Fruit fly (Drosophila melanogaster) whole organism, wandering third instar larva: Measurements from ENCODE around the gene tut.
A peak's percentile ranks its signal among the peaks of the same experiment; 100 is the strongest.

Source experiments
- CG32264 ChIP-seq: fragments of 200-800 bp; sonication (Bioruptor generic); optimal IDR thresholded peaks from 2 replicates; lab custom pipeline; 2016; ENCODE audit warnings: missing biosample characterization, missing genetic modification characterization
- Dif ChIP-seq: fragments of 200-275, 200-300 bp; sonication (Bioruptor generic); optimal IDR thresholded peaks from 2 replicates; lab custom pipeline; 2018; ENCODE audit warnings: missing biosample characterization, missing genetic modification characterization; ENCODE audit not compliant: partially characterized antibody
- Hnf4 ChIP-seq: fragments of 200-800 bp; sonication (Bioruptor generic); optimal IDR thresholded peaks from 2 replicates; lab custom pipeline; 2016; ENCODE audit warnings: missing biosample characterization, mild to moderate bottlenecking, missing genetic modification characterization
- Hr78 ChIP-seq: fragments of >200 bp; optimal IDR thresholded peaks from 2 replicates; lab custom pipeline; 2017; ENCODE audit warnings: missing biosample characterization, missing genetic modification characterization
- Hr83 ChIP-seq: fragments of 200-300 bp; sonication (Bioruptor generic); optimal IDR thresholded peaks from 2 replicates; lab custom pipeline; 2016; ENCODE audit warnings: missing biosample characterization, mild to moderate bottlenecking, missing genetic modification characterization, moderate library complexity; ENCODE audit not compliant: poor library complexity, severe bottlenecking
- Mio ChIP-seq: sonication (Bioruptor generic); optimal IDR thresholded peaks from 2 replicates; lab custom pipeline; 2016; ENCODE audit warnings: missing biosample characterization, missing genetic modification characterization
- Myc ChIP-seq: fragments of >200 bp; optimal IDR thresholded peaks from 2 replicates; lab custom pipeline; 2017
- OdsH ChIP-seq: fragments of 200-800 bp; sonication (Bioruptor generic); optimal IDR thresholded peaks from 2 replicates; lab custom pipeline; 2016; ENCODE audit warnings: missing biosample characterization, mild to moderate bottlenecking, missing genetic modification characterization
- Rel ChIP-seq, 2 experiments: fragments of 200-800 bp; sonication (Bioruptor generic) in 1 of 2; optimal IDR thresholded peaks; 2 replicates in 1 of 2; 3 replicates in 1 of 2; lab custom pipeline; 2016 to 2019; ENCODE audit warnings: mild to moderate bottlenecking in 2 of 2, missing biosample characterization in 2 of 2, missing genetic modification characterization in 2 of 2, moderate library complexity in 1 of 2
- Sp1 ChIP-seq: fragments of 200-800 bp; sonication (Bioruptor generic); optimal IDR thresholded peaks from 3 replicates; lab custom pipeline; 2019; ENCODE audit warnings: missing biosample characterization, mild to moderate bottlenecking, missing genetic modification characterization, moderate library complexity
- Vsx2 ChIP-seq: fragments of 200-300, 225-300 bp; sonication (Bioruptor generic); optimal IDR thresholded peaks from 2 replicates; lab custom pipeline; 2018; ENCODE audit warnings: missing biosample characterization, missing genetic modification characterization; ENCODE audit not compliant: partially characterized antibody
- brk ChIP-seq: fragments of 200-800 bp; sonication (Bioruptor generic); optimal IDR thresholded peaks from 2 replicates; lab custom pipeline; 2016; ENCODE audit warnings: missing biosample characterization, mild to moderate bottlenecking, missing genetic modification characterization
- dl ChIP-seq, 2 experiments: fragments of 175-275, 200-275 bp in 1 of 2; fragments of 200-275 bp in 1 of 2; sonication (Bioruptor generic); optimal IDR thresholded peaks; lab custom pipeline; 2018; ENCODE audit warnings: mild to moderate bottlenecking in 2 of 2, missing biosample characterization in 2 of 2, missing genetic modification characterization in 2 of 2, moderate library complexity in 2 of 2; ENCODE audit not compliant: partially characterized antibody in 2 of 2, insufficient read depth in 1 of 2
- dmrt93B ChIP-seq: fragments of 200-800 bp; sonication (Bioruptor generic); optimal IDR thresholded peaks from 2 replicates; lab custom pipeline; 2018; ENCODE audit warnings: missing biosample characterization, mild to moderate bottlenecking, missing genetic modification characterization
- dsf ChIP-seq: sonication (Bioruptor generic); optimal IDR thresholded peaks from 2 replicates; lab custom pipeline; 2016; ENCODE audit warnings: missing biosample characterization, missing genetic modification characterization, borderline replicate concordance
- ey ChIP-seq: fragments of 200-800 bp; sonication (Bioruptor generic); optimal IDR thresholded peaks from 2 replicates; lab custom pipeline; 2016; ENCODE audit warnings: missing biosample characterization, missing genetic modification characterization
- foxo ChIP-seq, 2 experiments: fragments of 200-800 bp; sonication (Bioruptor generic); optimal IDR thresholded peaks; 2 replicates in 1 of 2; 3 replicates in 1 of 2; lab custom pipeline; 2016 to 2017; ENCODE audit warnings: missing biosample characterization in 2 of 2, missing genetic modification characterization in 2 of 2
- fru ChIP-seq: fragments of 200-800 bp; sonication (Bioruptor generic); optimal IDR thresholded peaks from 3 replicates; lab custom pipeline; 2016; ENCODE audit warnings: missing biosample characterization, mild to moderate bottlenecking, missing genetic modification characterization
- h ChIP-seq: fragments of 200-800 bp; sonication (Bioruptor generic); optimal IDR thresholded peaks from 3 replicates; lab custom pipeline; 2016; ENCODE audit warnings: missing biosample characterization, mild to moderate bottlenecking, missing genetic modification characterization
- jim ChIP-seq: fragments of 175-275, 200-325 bp; sonication (Bioruptor generic); optimal IDR thresholded peaks from 2 replicates; lab custom pipeline; 2016; ENCODE audit warnings: missing biosample characterization, mild to moderate bottlenecking, missing genetic modification characterization
- lola ChIP-seq: fragments of >200 bp; optimal IDR thresholded peaks from 2 replicates; lab custom pipeline; 2017; ENCODE audit warnings: missing biosample characterization, missing genetic modification characterization
- pan ChIP-seq: fragments of >200 bp; optimal IDR thresholded peaks from 2 replicates; lab custom pipeline; 2017
- psq ChIP-seq: fragments of 200-800 bp; sonication (Bioruptor generic); optimal IDR thresholded peaks from 3 replicates; lab custom pipeline; 2017; ENCODE audit warnings: missing biosample characterization, mild to moderate bottlenecking, missing genetic modification characterization, moderate library complexity
- rgr ChIP-seq: fragments of 200-800 bp; sonication (Bioruptor generic); optimal IDR thresholded peaks from 3 replicates; lab custom pipeline; 2016; ENCODE audit warnings: missing biosample characterization, mild to moderate bottlenecking, missing genetic modification characterization
- tai ChIP-seq: sonication (Bioruptor generic); optimal IDR thresholded peaks from 2 replicates; lab custom pipeline; 2016; ENCODE audit warnings: missing biosample characterization, missing genetic modification characterization
- usp ChIP-seq: fragments of >200 bp; optimal IDR thresholded peaks from 2 replicates; lab custom pipeline; 2017; ENCODE audit warnings: missing biosample characterization, missing genetic modification characterization
- woc ChIP-seq: sonication (Bioruptor generic); optimal IDR thresholded peaks from 2 replicates; lab custom pipeline; 2016; ENCODE audit warnings: missing biosample characterization, mild to moderate bottlenecking, missing genetic modification characterization

Gene tut

DNA sequence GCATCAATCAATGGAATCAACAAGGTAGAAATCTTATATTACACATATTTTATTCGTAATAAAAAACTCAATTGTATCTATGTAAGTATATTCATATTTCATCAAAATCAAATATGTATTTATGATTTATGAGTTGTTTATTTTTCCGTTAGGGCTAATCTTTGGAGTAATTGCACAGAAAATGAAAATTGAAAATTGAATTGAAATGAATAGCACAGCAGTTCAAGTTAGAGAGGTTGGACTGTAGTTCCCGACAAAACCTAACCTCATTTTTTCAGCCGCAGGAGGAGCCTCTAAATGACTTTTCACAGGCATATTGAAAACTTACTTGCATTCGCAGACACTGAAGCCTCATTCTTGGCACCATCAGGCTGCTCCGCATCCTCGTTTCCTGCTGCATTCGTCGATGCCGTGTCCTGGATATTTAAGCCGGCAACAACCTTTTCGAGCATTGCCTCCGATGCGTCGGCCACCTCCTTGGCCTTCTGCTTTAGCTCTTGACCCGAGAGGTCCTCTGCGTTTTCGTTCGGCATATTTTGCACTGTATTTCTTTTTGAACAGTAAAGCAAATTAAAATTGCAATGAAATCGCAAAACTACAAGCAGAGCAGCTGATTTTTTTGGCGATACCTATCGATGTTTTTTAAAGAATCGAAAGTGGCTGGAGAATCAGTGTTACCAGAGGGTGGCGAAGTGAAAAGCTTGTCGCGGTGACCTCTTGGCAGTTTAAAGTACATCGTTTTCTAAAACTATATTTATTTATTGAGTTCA is 32.6 kb downstream of the tut start, which contains the start of gene Nmt (continued):
- no peak for TF ChIP-seq CG32264

DNA sequence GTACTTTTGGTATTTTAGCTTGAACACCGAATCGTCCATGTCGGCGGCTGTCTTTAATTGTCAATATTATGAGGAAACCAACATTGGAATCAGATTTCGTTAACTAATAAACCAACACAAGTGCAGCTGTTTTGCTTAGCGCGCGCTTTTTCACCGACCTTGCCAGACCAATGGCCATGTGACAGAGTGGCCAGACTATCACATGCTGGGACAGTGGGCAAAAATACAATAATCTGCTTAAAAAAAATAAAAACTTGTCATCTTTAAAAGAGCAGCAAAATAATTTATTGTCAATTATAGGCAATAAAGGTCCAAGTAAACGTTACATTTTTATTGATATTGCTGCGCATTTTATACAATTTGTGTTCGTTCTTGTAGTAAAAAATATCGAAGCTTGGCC is 34.7 kb downstream of the tut start, which contains the start of gene RecQ4:
TSS of gene RecQ4 (minus strand) at position 161 of the 400 bp plus-strand sequence.
- TF ChIP-seq ey (GFP tag; lab: Kevin White, UChicago) (peak; percentile 9), OdsH (GFP tag; lab: Kevin White, UChicago) (no peak), Myc (lab: Kevin White, UChicago) (no peak), foxo (GFP tag; optimal IDR thresholded peaks at IDR 0.05; lab: Kevin White, UChicago) (peak in 1 of 2 experiments; percentile 13), Dif (GFP tag; lab: Kevin White, UChicago) (no peak), Sp1 (GFP tag; lab: Kevin White, UChicago) (no peak), h (GFP tag; lab: Kevin White, UChicago) (no peak), woc (GFP tag; lab: Kevin White, UChicago) (peak; percentile 9), dl (GFP tag; optimal IDR thresholded peaks at IDR 0.05; lab: Kevin White, UChicago; ENCODE audit: insufficient read depth in 1 of 2, partially characterized antibody in 2 of 2) (peak in 1 of 2 experiments; percentile 4), rgr (GFP tag; lab: Kevin White, UChicago) (peak; percentile 14), fru (GFP tag; lab: Kevin White, UChicago) (no peak), tai (no peak), lola (GFP tag; lab: Kevin White, UChicago) (no peak), Hr83 (GFP tag; lab: Kevin White, UChicago) (no peak), Vsx2 (GFP tag; lab: Kevin White, UChicago) (no peak), Rel (GFP tag; optimal IDR thresholded peaks at IDR 0.05; lab: Kevin White, UChicago) (no peak), Rel (tag; optimal IDR thresholded peaks at IDR 0.05; lab: Kevin White, UChicago) (no peak), usp (GFP tag; lab: Kevin White, UChicago) (no peak)
- TF ChIP-seq, all 38 proteins: peak for 5

DNA sequence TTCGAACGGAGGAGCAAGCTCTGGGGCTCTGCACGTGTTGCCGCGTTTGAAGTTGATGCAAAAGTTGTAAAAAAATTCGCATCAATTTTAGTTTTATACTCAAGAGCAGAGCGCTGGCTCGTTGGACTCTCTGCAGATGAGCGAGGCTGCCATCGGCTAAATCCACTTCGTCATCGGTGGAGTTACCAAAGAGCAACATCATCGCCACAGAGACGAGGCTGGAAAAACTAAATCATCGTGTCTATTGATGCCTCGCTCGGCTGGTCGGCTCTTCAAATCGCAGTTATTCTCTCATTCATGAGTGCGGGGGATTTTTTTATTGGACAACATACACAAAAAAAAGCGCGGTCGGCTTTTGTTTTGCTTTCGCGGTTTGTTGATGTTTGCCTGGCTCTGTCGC is 45.1 kb downstream of the tut start, which contains the start of gene CG13675:
TSS of gene CG13675 (minus strand) at position 83 of the 400 bp plus-strand sequence.
- TF ChIP-seq Hr83 (GFP tag; lab: Kevin White, UChicago) (no peak), Rel (GFP tag; optimal IDR thresholded peaks at IDR 0.05; lab: Kevin White, UChicago) (no peak), Rel (tag; optimal IDR thresholded peaks at IDR 0.05; lab: Kevin White, UChicago) (peak; percentile 3)
- TF ChIP-seq, all 38 proteins: peak for 1

DNA sequence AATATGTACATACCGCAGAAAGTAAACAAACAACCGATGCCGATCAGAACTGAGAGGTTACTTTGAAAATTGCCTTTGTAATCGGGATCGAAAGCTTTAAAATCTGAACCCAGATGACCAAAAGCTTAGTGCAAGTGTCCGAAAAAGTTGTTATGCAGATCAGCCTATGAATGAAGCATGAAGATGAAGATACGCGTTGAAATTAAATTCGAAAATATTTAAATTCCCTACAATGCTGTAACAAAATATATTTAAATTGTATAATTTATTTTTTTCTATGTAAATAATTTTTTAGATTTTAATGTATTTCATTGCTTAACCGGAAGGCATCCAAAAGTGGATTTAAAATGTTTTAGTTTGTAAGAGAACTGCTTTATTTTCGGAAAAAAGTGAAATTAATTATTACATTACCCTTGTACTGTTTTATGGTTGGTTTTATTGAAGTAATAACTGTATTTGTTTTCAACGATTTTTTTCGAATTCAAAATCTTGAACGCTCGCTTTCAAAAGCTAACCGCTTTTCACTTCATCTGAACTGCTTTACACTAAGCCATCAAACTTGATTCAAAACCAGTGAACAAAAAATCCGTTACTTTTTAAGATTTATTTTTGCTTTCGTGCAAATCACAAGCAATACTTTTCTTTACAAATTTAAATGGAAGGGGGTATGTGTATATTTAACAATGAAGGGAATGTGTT is 50.7 kb downstream of the tut start, which contains the start of gene CG43886:
TSS of gene CG43886 (minus strand) at position 51 of the 699 bp plus-strand sequence.
- TF ChIP-seq Hr78 (GFP tag; lab: Kevin White, UChicago): no peak
- TF ChIP-seq woc (GFP tag; lab: Kevin White, UChicago): no peak
- no peak for TF ChIP-seq brk (GFP tag; lab: Kevin White, UChicago)
- TF ChIP-seq Vsx2 (GFP tag; lab: Kevin White, UChicago): no peak
- TF ChIP-seq jim (GFP tag; lab: Kevin White, UChicago): no peak
- TF ChIP-seq pan (lab: Kevin White, UChicago): no peak
- no peak for TF ChIP-seq dmrt93B (GFP tag; lab: Kevin White, UChicago)
- no peak for TF ChIP-seq psq (GFP tag; lab: Kevin White, UChicago)
- TF ChIP-seq dsf (GFP tag; lab: Kevin White, UChicago): no peak
- TF ChIP-seq dl (GFP tag; optimal IDR thresholded peaks at IDR 0.05; lab: Kevin White, UChicago; ENCODE audit: insufficient read depth in 1 of 2, partially characterized antibody in 2 of 2): peak in 1 of 2 experiments; percentile 23
- TF ChIP-seq ey (GFP tag; lab: Kevin White, UChicago): no peak
- no peak for TF ChIP-seq Hnf4 (GFP tag; lab: Kevin White, UChicago)
- peak; percentile 52 for TF ChIP-seq Dif (GFP tag; lab: Kevin White, UChicago)
- TF ChIP-seq Mio: no peak
- TF ChIP-seq, all 38 proteins: peak for 2
